Fruit fly (Drosophila melanogaster) whole organism, embryonic: ENCODE measurements around the gene CG6083.

Experiments
- Bgb ChIP-seq: fragments of 200-800 bp; sonication (Bioruptor generic); IDR thresholded peaks from 2 replicates; pipeline ENCODE4 v1.3.6; 2022; ENCODE audit warnings: missing biosample characterization, missing genetic modification characterization; ENCODE audit not compliant: partially characterized antibody
- Bteb2 ChIP-seq: fragments of 200-800 bp; sonication (Bioruptor generic); optimal IDR thresholded peaks from 2 replicates; lab custom pipeline; 2016; ENCODE audit warnings: missing biosample characterization, missing genetic modification characterization
- CG10979 ChIP-seq: fragments of 200-800 bp; sonication (Bioruptor generic); optimal IDR thresholded peaks from 2 replicates; lab custom pipeline; 2018; ENCODE audit warnings: missing biosample characterization, mild to moderate bottlenecking, missing genetic modification characterization, moderate library complexity
- CG13296 ChIP-seq: fragments of 200-800 bp; sonication (Bioruptor generic); optimal IDR thresholded peaks from 3 replicates; lab custom pipeline; 2018; ENCODE audit warnings: missing biosample characterization, mild to moderate bottlenecking, missing genetic modification characterization
- CG14050 ChIP-seq: fragments of 200-800 bp; sonication (Bioruptor generic); IDR thresholded peaks from 3 replicates; pipeline ENCODE4 v1.3.6; 2022; ENCODE audit warnings: missing biosample characterization, missing genetic modification characterization
- CG15269 ChIP-seq: fragments of 200-800 bp; sonication (Bioruptor generic); optimal IDR thresholded peaks from 2 replicates; lab custom pipeline; 2018; ENCODE audit warnings: missing biosample characterization, mild to moderate bottlenecking, missing genetic modification characterization, moderate library complexity
- CG15514 ChIP-seq: fragments of 200-800 bp; sonication (Bioruptor generic); optimal IDR thresholded peaks from 3 replicates; lab custom pipeline; 2017; ENCODE audit warnings: missing biosample characterization, missing genetic modification characterization, mild to moderate bottlenecking, moderate library complexity, missing genetic modification reagents
- CG17186 ChIP-seq: fragments of 200-800 bp; sonication (Bioruptor generic); optimal IDR thresholded peaks from 3 replicates; lab custom pipeline; 2017; ENCODE audit warnings: missing biosample characterization, missing genetic modification reagents, missing genetic modification characterization
- CG17361 ChIP-seq: fragments of 200-800 bp; sonication (Bioruptor generic); IDR thresholded peaks from 3 replicates; pipeline ENCODE4 v1.3.6; 2022; ENCODE audit warnings: missing biosample characterization, missing genetic modification characterization
- CG17912 ChIP-seq: fragments of 200-800 bp; sonication (Bioruptor generic); optimal IDR thresholded peaks from 2 replicates; lab custom pipeline; 2018; ENCODE audit warnings: missing biosample characterization, mild to moderate bottlenecking, missing genetic modification characterization
- CG18011 ChIP-seq: fragments of 200-800 bp; sonication (Bioruptor generic); optimal IDR thresholded peaks from 2 replicates; lab custom pipeline; 2017; ENCODE audit warnings: missing biosample characterization, missing genetic modification characterization, mild to moderate bottlenecking, moderate library complexity, missing genotype
- CG2199 ChIP-seq: fragments of 200-800 bp; sonication (Bioruptor generic); IDR thresholded peaks from 3 replicates; pipeline ENCODE4 v1.3.6; 2022; ENCODE audit warnings: missing biosample characterization, missing genetic modification characterization
- CG31365 ChIP-seq: fragments of 200-800 bp; sonication (Bioruptor generic); optimal IDR thresholded peaks from 2 replicates; lab custom pipeline; 2018; ENCODE audit warnings: missing biosample characterization, mild to moderate bottlenecking, missing genetic modification characterization
- CG34376 ChIP-seq: fragments of 200-800 bp; sonication (Bioruptor generic); optimal IDR thresholded peaks from 2 replicates; lab custom pipeline; 2018; ENCODE audit warnings: missing biosample characterization, mild to moderate bottlenecking, missing genetic modification characterization
- CG5245 ChIP-seq: fragments of 200-800 bp; sonication (Bioruptor generic); optimal IDR thresholded peaks from 3 replicates; lab custom pipeline; 2016; ENCODE audit warnings: missing biosample characterization, missing genetic modification characterization
- CG7987 ChIP-seq: fragments of 200-800 bp; sonication (Bioruptor generic); optimal IDR thresholded peaks from 2 replicates; lab custom pipeline; 2018; ENCODE audit warnings: missing biosample characterization, mild to moderate bottlenecking, missing genetic modification characterization, moderate library complexity
- CG9215 ChIP-seq: fragments of 200-800 bp; sonication (Bioruptor generic); IDR thresholded peaks from 2 replicates; pipeline ENCODE4 v1.3.6; 2022; ENCODE audit warnings: missing biosample characterization, missing genetic modification characterization
- CHES-1-like ChIP-seq: fragments of 200-800 bp; sonication (Bioruptor generic); optimal IDR thresholded peaks from 2 replicates; lab custom pipeline; 2016; ENCODE audit warnings: missing biosample characterization, missing genetic modification characterization
- CrebB ChIP-seq: fragments of 200-800 bp; sonication (Bioruptor generic); optimal IDR thresholded peaks from 3 replicates; lab custom pipeline; 2018; ENCODE audit warnings: missing biosample characterization, mild to moderate bottlenecking, missing genetic modification characterization
- D19A ChIP-seq: fragments of 200-800 bp; optimal IDR thresholded peaks from 3 replicates; lab custom pipeline; 2019; ENCODE audit warnings: missing biosample characterization, mild to moderate bottlenecking, missing genetic modification characterization, moderate library complexity
- Doc2 ChIP-seq: fragments of 200-800 bp; sonication (Bioruptor generic); IDR thresholded peaks from 2 replicates; pipeline ENCODE4 v1.3.6; 2022; ENCODE audit warnings: missing biosample characterization, missing genetic modification characterization
- Drgx ChIP-seq: fragments of 200-800 bp; sonication (Bioruptor generic); IDR thresholded peaks from 2 replicates; pipeline ENCODE4 v1.3.6; 2022; ENCODE audit warnings: missing biosample characterization, missing genetic modification characterization
- E2f1 ChIP-seq: fragments of 200-800 bp; sonication (Bioruptor generic); IDR thresholded peaks from 2 replicates; pipeline ENCODE4 v1.3.6; 2022; ENCODE audit warnings: missing biosample characterization, missing genetic modification characterization
- Fer1 ChIP-seq: fragments of 200-800 bp; sonication (Bioruptor generic); optimal IDR thresholded peaks from 2 replicates; lab custom pipeline; 2017; ENCODE audit warnings: missing biosample characterization, mild to moderate bottlenecking, missing genetic modification characterization
- HHEX ChIP-seq: fragments of 200-800 bp; sonication (Bioruptor generic); optimal IDR thresholded peaks from 3 replicates; lab custom pipeline; 2017; ENCODE audit warnings: missing biosample characterization, mild to moderate bottlenecking, missing genetic modification characterization, missing genetic modification reagents
- HLH3B ChIP-seq: fragments of 200-800 bp; sonication (Bioruptor generic); IDR thresholded peaks from 2 replicates; pipeline ENCODE4 v1.3.6; 2022; ENCODE audit warnings: missing biosample characterization, missing genetic modification characterization
- Hand ChIP-seq: fragments of 200-800 bp; sonication (Bioruptor generic); optimal IDR thresholded peaks from 2 replicates; lab custom pipeline; 2017; ENCODE audit warnings: mild to moderate bottlenecking, missing biosample characterization, missing genetic modification reagents, missing genetic modification characterization
- HmgD ChIP-seq: fragments of 200-800 bp; sonication (Bioruptor generic); optimal IDR thresholded peaks from 3 replicates; lab custom pipeline; 2016; ENCODE audit warnings: missing biosample characterization, missing genetic modification characterization
- NFAT ChIP-seq: fragments of 200-800 bp; sonication (Bioruptor generic); IDR thresholded peaks from 2 replicates; pipeline ENCODE4 v1.3.6; 2022; ENCODE audit warnings: missing biosample characterization, missing genetic modification characterization
- Pdp1 ChIP-seq, 2 experiments: fragments of 200-800 bp; sonication (Bioruptor generic); optimal IDR thresholded peaks; 3 replicates each; lab custom pipeline; 2016; ENCODE audit warnings: missing biosample characterization in 2 of 2, missing genetic modification characterization in 2 of 2, mild to moderate bottlenecking in 1 of 2, moderate library complexity in 1 of 2
- Scr ChIP-seq: fragments of 200-800 bp; sonication (Bioruptor generic); IDR thresholded peaks from 2 replicates; pipeline ENCODE4 v1.3.6; 2022; ENCODE audit warnings: missing biosample characterization, missing genetic modification characterization; ENCODE audit not compliant: partially characterized antibody
- Usf ChIP-seq: fragments of 200-800 bp; sonication (Bioruptor generic); optimal IDR thresholded peaks from 2 replicates; lab custom pipeline; 2017; ENCODE audit warnings: missing genotype, missing biosample characterization, missing genetic modification characterization
- Vsx1 ChIP-seq: fragments of 200-800 bp; sonication (Bioruptor generic); optimal IDR thresholded peaks from 2 replicates; lab custom pipeline; 2017; ENCODE audit warnings: missing biosample characterization, mild to moderate bottlenecking, missing genetic modification characterization, missing genetic modification reagents
- chinmo ChIP-seq: fragments of 200-800 bp; sonication (Bioruptor generic); IDR thresholded peaks from 4 replicates; pipeline ENCODE4 v1.3.6; 2022; ENCODE audit warnings: missing biosample characterization, missing genetic modification characterization; ENCODE audit not compliant: partially characterized antibody
- corto ChIP-seq: fragments of 200-800 bp; sonication (Bioruptor generic); optimal IDR thresholded peaks from 2 replicates; lab custom pipeline; 2016; ENCODE audit warnings: missing biosample characterization, mild to moderate bottlenecking, missing genetic modification characterization, moderate library complexity
- disco-r ChIP-seq: fragments of 200-800 bp; sonication (Bioruptor generic); optimal IDR thresholded peaks from 2 replicates; lab custom pipeline; 2016; ENCODE audit warnings: missing biosample characterization, missing genetic modification characterization
- dmrt11E ChIP-seq: fragments of 200-800 bp; sonication (Bioruptor generic); optimal IDR thresholded peaks from 3 replicates; lab custom pipeline; 2018; ENCODE audit warnings: missing biosample characterization, mild to moderate bottlenecking, missing genetic modification characterization, moderate library complexity
- eve ChIP-seq, 2 experiments: fragments of >200 bp; optimal IDR thresholded peaks; 2 replicates each; lab custom pipeline; 2017; ENCODE audit warnings: missing biosample characterization in 2 of 2, missing genetic modification characterization in 2 of 2
- exex ChIP-seq: fragments of 200-800 bp; sonication (Bioruptor generic); optimal IDR thresholded peaks from 4 replicates; lab custom pipeline; 2018; ENCODE audit warnings: missing biosample characterization, mild to moderate bottlenecking, missing genetic modification characterization, moderate library complexity
- ftz-f1 ChIP-seq: fragments of 200-800 bp; sonication (Bioruptor generic); optimal IDR thresholded peaks from 2 replicates; lab custom pipeline; 2016; ENCODE audit warnings: missing biosample characterization, missing genetic modification characterization
- gcm2 ChIP-seq: fragments of 200-800 bp; sonication (Bioruptor generic); optimal IDR thresholded peaks from 2 replicates; lab custom pipeline; 2016; ENCODE audit warnings: missing biosample characterization, missing genetic modification characterization
- mam ChIP-seq: fragments of 200-800 bp; sonication (Bioruptor generic); optimal IDR thresholded peaks from 3 replicates; lab custom pipeline; 2016; ENCODE audit warnings: missing biosample characterization, missing genetic modification characterization
- mirr ChIP-seq: fragments of 200-800 bp; sonication (Bioruptor generic); optimal IDR thresholded peaks from 3 replicates; lab custom pipeline; 2018; ENCODE audit warnings: missing biosample characterization, mild to moderate bottlenecking, missing genetic modification characterization
- nom ChIP-seq: fragments of 200-800 bp; sonication (Bioruptor generic); optimal IDR thresholded peaks from 2 replicates; lab custom pipeline; 2017; ENCODE audit warnings: missing biosample characterization, missing genetic modification characterization, mild to moderate bottlenecking, moderate library complexity, missing genetic modification reagents
- pzg ChIP-seq: fragments of 200-800 bp; sonication (Bioruptor generic); optimal IDR thresholded peaks from 3 replicates; lab custom pipeline; 2018; ENCODE audit warnings: missing biosample characterization, mild to moderate bottlenecking, missing genetic modification characterization, moderate library complexity
- sens ChIP-seq: fragments of 200-800 bp; sonication (Bioruptor generic); peaks from one replicate; lab custom pipeline; 2016; ENCODE audit warnings: missing biosample characterization, missing genetic modification characterization
- twi ChIP-seq: fragments of 200-800 bp; optimal IDR thresholded peaks from 2 replicates; lab custom pipeline; 2019; ENCODE audit warnings: missing biosample characterization, mild to moderate bottlenecking, missing genetic modification characterization, moderate library complexity
- unc-4 ChIP-seq: fragments of 200-800 bp; sonication (Bioruptor generic); IDR thresholded peaks from 2 replicates; pipeline ENCODE4 v1.3.6; 2022; ENCODE audit warnings: missing biosample characterization, missing genetic modification characterization; ENCODE audit not compliant: partially characterized antibody
- vfl ChIP-seq: fragments of 200-800 bp; sonication (Bioruptor generic); optimal IDR thresholded peaks from 2 replicates; lab custom pipeline; 2016; ENCODE audit warnings: missing biosample characterization, missing genetic modification characterization
- z ChIP-seq: fragments of 200-800 bp; sonication (Bioruptor generic); IDR thresholded peaks from 3 replicates; pipeline ENCODE4 v1.3.6; 2022; ENCODE audit warnings: missing biosample characterization, missing genetic modification characterization

CG6083 gene

DNA sequence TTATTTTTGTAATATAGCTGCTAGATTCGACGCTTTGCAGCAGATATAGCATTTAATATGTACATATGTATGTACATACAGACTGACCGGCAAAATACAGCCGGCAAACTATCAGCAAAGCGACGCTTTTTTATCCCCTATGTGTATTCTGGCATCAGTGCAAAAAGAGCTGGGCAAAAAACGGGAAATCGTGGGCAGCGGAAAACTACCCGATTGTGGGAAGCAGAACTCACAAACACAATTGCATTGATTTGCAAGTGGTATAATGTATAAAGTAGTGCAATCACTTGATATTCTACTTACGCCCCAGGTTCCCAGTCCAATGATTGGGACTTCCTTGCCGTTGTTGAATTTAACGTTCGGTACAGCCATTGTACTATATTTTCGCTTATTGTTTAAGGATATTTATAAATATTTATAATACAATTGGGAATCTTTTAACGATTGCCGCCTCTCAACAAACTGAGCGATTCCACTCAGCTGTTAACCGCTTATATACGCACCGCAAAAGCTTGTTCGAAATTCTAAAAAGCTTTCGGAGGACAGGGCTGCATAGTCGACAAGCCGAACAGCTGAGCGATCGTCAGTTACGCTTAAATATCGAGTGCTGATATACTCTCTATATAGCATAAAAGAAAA, 2.6 kb downstream of the CG6083 start (continued):
- TF ChIP-seq CG31365 (tag; lab: Kevin White, UChicago) (no peak), CG18011 (no peak), CG15514 (GFP tag; lab: Kevin White, UChicago) (peak; percentile 16), CG17186 (no peak), CG10979 (tag; lab: Kevin White, UChicago) (no peak), E2f1 (GFP tag; lab: Robert Waterston, UW) (no peak), eve (GFP tag; optimal IDR thresholded peaks at IDR 0.05; lab: Kevin White, UChicago) (no peak), disco-r (GFP tag; lab: Kevin White, UChicago) (no peak), Doc2 (GFP tag; lab: Robert Waterston, UW) (no peak), CrebB (no peak), Scr (GFP tag; lab: Robert Waterston, UW) (no peak), corto (GFP tag; lab: Kevin White, UChicago) (no peak), CG9215 (GFP tag; lab: Robert Waterston, UW) (no peak), Bteb2 (GFP tag; lab: Kevin White, UChicago) (no peak), Drgx (GFP tag; lab: Robert Waterston, UW) (0 out of 2 replicates have a peak, but pooled peaks have one; percentile 23), NFAT (GFP tag; lab: Robert Waterston, UW) (no peak), nom (GFP tag; lab: Kevin White, UChicago) (peak; percentile 68), chinmo (GFP tag; lab: Robert Waterston, UW) (peak; percentile 43; the same call in 1 of the 4 replicates), CG2199 (GFP tag; lab: Robert Waterston, UW) (peak; percentile 91), unc-4 (GFP tag; lab: Robert Waterston, UW) (peak; percentile 21; the same call in 1 of the 2 replicates), CG13296 (GFP tag; lab: Kevin White, UChicago) (peak; percentile 5), dmrt11E (tag; lab: Kevin White, UChicago) (no peak), HmgD (GFP tag; lab: Kevin White, UChicago) (no peak), CG7987 (GFP tag; lab: Kevin White, UChicago) (peak; percentile 37), Fer1 (peak; percentile 20), Bgb (GFP tag; lab: Robert Waterston, UW) (peak; percentile 31; the same call in 1 of the 2 replicates), CG17912 (GFP tag; lab: Kevin White, UChicago) (no peak)

DNA sequence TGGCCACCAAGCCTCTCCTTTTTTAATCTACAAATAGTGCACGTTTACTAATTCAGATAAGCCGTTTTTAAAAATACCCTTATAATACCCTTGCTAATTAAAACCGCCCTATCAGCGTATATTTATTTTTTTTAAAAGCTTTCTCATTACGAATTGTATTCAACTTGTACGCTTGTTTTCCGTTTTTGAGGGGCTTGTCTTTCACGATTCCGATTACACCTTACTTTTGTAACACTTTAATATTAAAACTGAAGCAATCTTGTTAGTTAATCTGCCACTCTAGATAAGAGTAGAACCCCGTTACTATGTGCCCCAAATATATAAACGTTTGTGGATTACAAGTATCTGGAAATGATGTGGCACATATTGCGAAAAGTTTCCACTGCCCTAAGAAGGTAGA, 3.2 kb downstream of the CG6083 start:
- TF ChIP-seq CG34376 (GFP tag; lab: Kevin White, UChicago) (peak; percentile 23), HLH3B (no peak), ftz-f1 (GFP tag; lab: Kevin White, UChicago) (no peak), CG17361 (GFP tag; lab: Robert Waterston, UW) (no peak), z (GFP tag; lab: Robert Waterston, UW) (no peak), sens (GFP tag; lab: Kevin White, UChicago) (peak; percentile 2), Pdp1 (GFP tag; optimal IDR thresholded peaks at IDR 0.05; lab: Kevin White, UChicago) (peak in 1 of 2 experiments; percentile 13), D19A (tag; lab: Kevin White, UChicago) (peak; percentile 41), exex (tag; lab: Kevin White, UChicago) (peak; percentile 83), Vsx1 (GFP tag; lab: Kevin White, UChicago) (peak; percentile 0), gcm2 (GFP tag; lab: Kevin White, UChicago) (no peak), mam (GFP tag; lab: Kevin White, UChicago) (no peak), pzg (GFP tag; lab: Kevin White, UChicago) (no peak), CG15269 (tag; lab: Kevin White, UChicago) (no peak), mirr (peak; percentile 51), HHEX (GFP tag; lab: Kevin White, UChicago) (no peak), CG5245 (GFP tag; lab: Kevin White, UChicago) (no peak), vfl (GFP tag; lab: Kevin White, UChicago) (no peak), Usf (GFP tag; lab: Kevin White, UChicago) (no peak), twi (tag; lab: Kevin White, UChicago) (no peak), CHES-1-like (GFP tag; lab: Kevin White, UChicago) (no peak), CG14050 (GFP tag; lab: Robert Waterston, UW) (no peak), Hand (GFP tag; lab: Kevin White, UChicago) (no peak)
